Fruit fly (Drosophila melanogaster) whole organism, embryonic: ENCODE results near the gene CG42366.

Experiments
- CG10274 ChIP-seq: fragments of 200-800 bp; sonication (Bioruptor generic); optimal IDR thresholded peaks from 3 replicates; lab custom pipeline; 2017; ENCODE audit warnings: missing biosample characterization, mild to moderate bottlenecking, missing genetic modification characterization
- CG10543 ChIP-seq: fragments of 200-800 bp; sonication (Bioruptor generic); optimal IDR thresholded peaks from 3 replicates; lab custom pipeline; 2017; ENCODE audit warnings: missing biosample characterization, mild to moderate bottlenecking, missing genetic modification characterization, moderate library complexity
- CG10654 ChIP-seq: fragments of 200-800 bp; sonication (Bioruptor generic); optimal IDR thresholded peaks from 2 replicates; lab custom pipeline; 2016; ENCODE audit warnings: missing biosample characterization, missing genetic modification characterization
- CG11560 ChIP-seq: fragments of 200-800 bp; sonication (Bioruptor generic); IDR thresholded peaks from 3 replicates; pipeline ENCODE4 v1.3.6; 2022; ENCODE audit warnings: missing biosample characterization, missing genetic modification characterization
- CG12769 ChIP-seq: fragments of 200-800 bp; sonication (Bioruptor generic); optimal IDR thresholded peaks from 2 replicates; lab custom pipeline; 2019; ENCODE audit warnings: missing biosample characterization, mild to moderate bottlenecking, missing genetic modification characterization, moderate library complexity
- CG12942 ChIP-seq: fragments of 200-800 bp; sonication (Bioruptor generic); optimal IDR thresholded peaks from 3 replicates; lab custom pipeline; 2016; ENCODE audit warnings: missing biosample characterization, missing genetic modification characterization
- CG14667 ChIP-seq: fragments of 200-800 bp; sonication (Bioruptor generic); IDR thresholded peaks from 2 replicates; pipeline ENCODE4 v1.3.6; 2022; ENCODE audit warnings: missing biosample characterization, missing genetic modification characterization
- CG14965 ChIP-seq: fragments of 200-800 bp; sonication (Bioruptor generic); optimal IDR thresholded peaks from 2 replicates; lab custom pipeline; 2016; ENCODE audit warnings: missing biosample characterization, missing genetic modification characterization, borderline replicate concordance
- CG15514 ChIP-seq: fragments of 200-800 bp; sonication (Bioruptor generic); optimal IDR thresholded peaks from 3 replicates; lab custom pipeline; 2017; ENCODE audit warnings: missing biosample characterization, missing genetic modification characterization, mild to moderate bottlenecking, moderate library complexity, missing genetic modification reagents
- CG17359 ChIP-seq: fragments of 200-800 bp; sonication (Bioruptor generic); optimal IDR thresholded peaks from 3 replicates; lab custom pipeline; 2018; ENCODE audit warnings: missing biosample characterization, mild to moderate bottlenecking, missing genetic modification characterization, moderate library complexity
- CG17361 ChIP-seq: fragments of 200-800 bp; sonication (Bioruptor generic); IDR thresholded peaks from 3 replicates; pipeline ENCODE4 v1.3.6; 2022; ENCODE audit warnings: missing biosample characterization, missing genetic modification characterization
- CG17568 ChIP-seq: fragments of 200-800 bp; sonication (Bioruptor generic); optimal IDR thresholded peaks from 2 replicates; lab custom pipeline; 2018; ENCODE audit warnings: missing biosample characterization, mild to moderate bottlenecking, missing genetic modification characterization, moderate library complexity
- CG33557 ChIP-seq: fragments of 200-800 bp; sonication (Bioruptor generic); optimal IDR thresholded peaks from 2 replicates; lab custom pipeline; 2019; ENCODE audit warnings: missing biosample characterization, mild to moderate bottlenecking, missing genetic modification characterization, moderate library complexity
- CG34224 ChIP-seq: fragments of 200-800 bp; sonication (Bioruptor generic); IDR thresholded peaks from 3 replicates; pipeline ENCODE4 v1.3.6; 2022; ENCODE audit warnings: missing biosample characterization, missing genetic modification characterization; ENCODE audit not compliant: partially characterized antibody
- CG3995 ChIP-seq: fragments of 200-800 bp; sonication (Bioruptor generic); optimal IDR thresholded peaks from 3 replicates; lab custom pipeline; 2016; ENCODE audit warnings: missing biosample characterization, missing genetic modification characterization
- CG6254 ChIP-seq: fragments of 200-800 bp; sonication (Bioruptor generic); optimal IDR thresholded peaks from 3 replicates; lab custom pipeline; 2017; ENCODE audit warnings: mild to moderate bottlenecking, missing biosample characterization, missing genetic modification reagents, missing genetic modification characterization
- CG6854 ChIP-seq: fragments of 200-800 bp; sonication (Bioruptor generic); optimal IDR thresholded peaks from 3 replicates; lab custom pipeline; 2017; ENCODE audit warnings: missing biosample characterization, mild to moderate bottlenecking, missing genetic modification characterization
- CG8089 ChIP-seq: fragments of 200-800 bp; sonication (Bioruptor generic); optimal IDR thresholded peaks from 3 replicates; lab custom pipeline; 2016; ENCODE audit warnings: missing biosample characterization, missing genetic modification characterization
- CG8924 ChIP-seq: fragments of 200-800 bp; optimal IDR thresholded peaks from 3 replicates; lab custom pipeline; 2019; ENCODE audit warnings: missing biosample characterization, mild to moderate bottlenecking, missing genetic modification characterization, moderate library complexity
- CG8944 ChIP-seq: fragments of 200-800 bp; sonication (Bioruptor generic); optimal IDR thresholded peaks from 3 replicates; lab custom pipeline; 2016; ENCODE audit warnings: missing biosample characterization, missing genetic modification characterization
- CkIIα-i1 ChIP-seq: fragments of 200-800 bp; sonication (Bioruptor generic); IDR thresholded peaks from 2 replicates; pipeline ENCODE4 v1.3.6; 2022; ENCODE audit warnings: missing biosample characterization, missing genetic modification characterization
- Dad ChIP-seq: fragments of 200-800 bp; sonication (Bioruptor generic); optimal IDR thresholded peaks from 3 replicates; lab custom pipeline; 2016; ENCODE audit warnings: missing biosample characterization, missing genetic modification characterization
- Dfd ChIP-seq, 2 experiments: fragments of >200 bp; optimal IDR thresholded peaks; 2 replicates each; lab custom pipeline; 2017; ENCODE audit warnings: missing biosample characterization in 2 of 2, missing genetic modification characterization in 2 of 2
- Doc3 ChIP-seq: fragments of 200-800 bp; sonication (Bioruptor generic); IDR thresholded peaks from 3 replicates; pipeline ENCODE4 v1.3.6; 2022; ENCODE audit warnings: missing biosample characterization, missing genetic modification characterization; ENCODE audit not compliant: partially characterized antibody
- E2f1 ChIP-seq: fragments of 200-800 bp; sonication (Bioruptor generic); IDR thresholded peaks from 2 replicates; pipeline ENCODE4 v1.3.6; 2022; ENCODE audit warnings: missing biosample characterization, missing genetic modification characterization
- HLH3B ChIP-seq: fragments of 200-800 bp; sonication (Bioruptor generic); IDR thresholded peaks from 2 replicates; pipeline ENCODE4 v1.3.6; 2022; ENCODE audit warnings: missing biosample characterization, missing genetic modification characterization
- HLHmδ ChIP-seq: fragments of 200-800 bp; sonication (Bioruptor generic); optimal IDR thresholded peaks from 2 replicates; lab custom pipeline; 2018; ENCODE audit warnings: missing biosample characterization, mild to moderate bottlenecking, missing genetic modification characterization, moderate library complexity
- Meics ChIP-seq: fragments of 200-800 bp; sonication (Bioruptor generic); optimal IDR thresholded peaks from 2 replicates; lab custom pipeline; 2017; ENCODE audit warnings: missing biosample characterization, mild to moderate bottlenecking, missing genetic modification characterization
- Myb ChIP-seq: fragments of 200-800 bp; sonication (Bioruptor generic); optimal IDR thresholded peaks from 2 replicates; lab custom pipeline; 2016; ENCODE audit warnings: missing biosample characterization, missing genetic modification characterization
- NC2β ChIP-seq: fragments of 200-800 bp; sonication (Bioruptor generic); optimal IDR thresholded peaks from 2 replicates; lab custom pipeline; 2016; ENCODE audit warnings: missing biosample characterization, missing genetic modification characterization
- Poxn ChIP-seq: fragments of 200-800 bp; sonication (Bioruptor generic); IDR thresholded peaks from 2 replicates; pipeline ENCODE4 v1.3.6; 2022; ENCODE audit warnings: missing biosample characterization, missing genetic modification characterization
- TFAM ChIP-seq: fragments of 200-800 bp; sonication (Bioruptor generic); optimal IDR thresholded peaks from 2 replicates; lab custom pipeline; 2017; ENCODE audit warnings: missing biosample characterization, missing genetic modification characterization, inconsistent platforms
- aop ChIP-seq: fragments of 200-800 bp; sonication (Bioruptor generic); IDR thresholded peaks from 2 replicates; pipeline ENCODE4 v1.3.6; 2022; ENCODE audit warnings: missing biosample characterization, missing genetic modification characterization
- ap ChIP-seq: fragments of 200-800 bp; sonication (Bioruptor generic); IDR thresholded peaks from 2 replicates; pipeline ENCODE4 v1.3.6; 2022; ENCODE audit warnings: missing biosample characterization, missing genetic modification characterization
- br ChIP-seq: fragments of >200 bp; optimal IDR thresholded peaks from 2 replicates; lab custom pipeline; 2017
- cato ChIP-seq: fragments of 200-800 bp; sonication (Bioruptor generic); optimal IDR thresholded peaks from 2 replicates; lab custom pipeline; 2016; ENCODE audit warnings: missing biosample characterization, missing genetic modification characterization, borderline replicate concordance
- cwo ChIP-seq: fragments of 200-800 bp; sonication (Bioruptor generic); optimal IDR thresholded peaks from 3 replicates; lab custom pipeline; 2017; ENCODE audit warnings: missing biosample characterization, missing genetic modification characterization, mild to moderate bottlenecking, moderate library complexity, missing genetic modification reagents
- her ChIP-seq: fragments of 200-800 bp; sonication (Bioruptor generic); optimal IDR thresholded peaks from 2 replicates; lab custom pipeline; 2016; ENCODE audit warnings: missing biosample characterization, missing genetic modification characterization
- kay ChIP-seq: fragments of 200-800 bp; sonication (Bioruptor generic); optimal IDR thresholded peaks from 2 replicates; lab custom pipeline; 2016; ENCODE audit warnings: missing biosample characterization, missing genetic modification characterization
- lilli ChIP-seq: fragments of 200-800 bp; sonication (Bioruptor generic); optimal IDR thresholded peaks from 3 replicates; lab custom pipeline; 2016; ENCODE audit warnings: missing biosample characterization, missing genetic modification characterization
- p53 ChIP-seq: fragments of 200-800 bp; sonication (Bioruptor generic); optimal IDR thresholded peaks from 2 replicates; lab custom pipeline; 2016; ENCODE audit warnings: missing biosample characterization, missing genetic modification characterization
- pfk ChIP-seq: fragments of 200-800 bp; sonication (Bioruptor generic); optimal IDR thresholded peaks from 2 replicates; lab custom pipeline; 2018; ENCODE audit warnings: missing biosample characterization, mild to moderate bottlenecking, missing genetic modification characterization, moderate library complexity
- psq ChIP-seq: fragments of 200-800 bp; sonication (Bioruptor generic); optimal IDR thresholded peaks from 2 replicates; lab custom pipeline; 2017; ENCODE audit warnings: missing biosample characterization, missing genetic modification characterization
- sug ChIP-seq: fragments of 200-800 bp; optimal IDR thresholded peaks from 2 replicates; lab custom pipeline; 2019; ENCODE audit warnings: missing biosample characterization, mild to moderate bottlenecking, missing genetic modification characterization, moderate library complexity
- tap ChIP-seq: fragments of 200-800 bp; optimal IDR thresholded peaks from 3 replicates; lab custom pipeline; 2019; ENCODE audit warnings: missing biosample characterization, mild to moderate bottlenecking, missing genetic modification characterization, moderate library complexity
- tll ChIP-seq, 2 experiments: fragments of 200-800 bp in 1 of 2; fragments of >200 bp in 1 of 2; sonication (Bioruptor generic) in 1 of 2; optimal IDR thresholded peaks; 2 replicates each; lab custom pipeline; 2017 to 2019; ENCODE audit warnings: missing biosample characterization in 2 of 2, missing genetic modification characterization in 2 of 2, mild to moderate bottlenecking in 1 of 2, moderate library complexity in 1 of 2
- unc-4 ChIP-seq: fragments of 200-800 bp; sonication (Bioruptor generic); IDR thresholded peaks from 2 replicates; pipeline ENCODE4 v1.3.6; 2022; ENCODE audit warnings: missing biosample characterization, missing genetic modification characterization; ENCODE audit not compliant: partially characterized antibody
- zfh2 ChIP-seq: fragments of 200-800 bp; sonication (Bioruptor generic); optimal IDR thresholded peaks from 2 replicates; lab custom pipeline; 2016; ENCODE audit warnings: missing biosample characterization, missing genetic modification characterization

The CG42366 gene

dm6 chr2L:9918020-9918959, 6.7 kb upstream of the CG42366 start, which contains the start of the genes CG5885 and CG4598 (continued):
- peak; percentile 44 for TF ChIP-seq NC2β (GFP tag; lab: Kevin White, UChicago)
- TF ChIP-seq ap (GFP tag; lab: Robert Waterston, UW) = peak; percentile 66
- no peak for TF ChIP-seq TFAM (GFP tag; lab: Kevin White, UChicago)
- TF ChIP-seq CG12942 (GFP tag; lab: Kevin White, UChicago) = peak; percentile 63
- peak; percentile 59 for TF ChIP-seq E2f1
- peak; percentile 41; the same call in 1 of the 3 replicates for TF ChIP-seq CG11560 (tag; lab: Robert Waterston, UW)
- peak; percentile 42 for TF ChIP-seq psq
- no peak for TF ChIP-seq CG17568 (GFP tag; lab: Kevin White, UChicago)
- peak; percentile 80 for TF ChIP-seq kay (GFP tag; lab: Kevin White, UChicago)
- TF ChIP-seq HLHmδ (GFP tag; lab: Kevin White, UChicago) = no peak
- no peak for TF ChIP-seq her (GFP tag; lab: Kevin White, UChicago)
- peak; percentile 77 for TF ChIP-seq CG17361 (GFP tag; lab: Robert Waterston, UW)
- TF ChIP-seq CG17359 (tag; lab: Kevin White, UChicago) = peak; percentile 49
- no peak for TF ChIP-seq CG14965 (GFP tag; lab: Kevin White, UChicago)
- peak; percentile 70 for TF ChIP-seq sug (tag; lab: Kevin White, UChicago)
- TF ChIP-seq Dfd (GFP tag; optimal IDR thresholded peaks at IDR 0.05; lab: Kevin White, UChicago) = no peak
- TF ChIP-seq CG10543 = peak; percentile 73
- TF ChIP-seq HLH3B (GFP tag; lab: Robert Waterston, UW) = no peak; the same call in 1 of the 2 replicates
- peak; percentile 45 for TF ChIP-seq tap (tag; lab: Kevin White, UChicago)
- peak; percentile 48 for TF ChIP-seq CG33557 (GFP tag; lab: Kevin White, UChicago)
- TF ChIP-seq CG3995 (GFP tag; lab: Kevin White, UChicago) = no peak
- peak; percentile 27; the same call in 1 of the 2 replicates for TF ChIP-seq CG14667 (GFP tag; lab: Robert Waterston, UW)
- TF ChIP-seq aop (GFP tag; lab: Robert Waterston, UW) = no peak
- TF ChIP-seq CG12769 (tag; lab: Kevin White, UChicago) = peak; percentile 20
- TF ChIP-seq cwo = peak; percentile 15
- TF ChIP-seq unc-4 (GFP tag; lab: Robert Waterston, UW) = peak; percentile 80
- TF ChIP-seq Poxn (GFP tag; lab: Robert Waterston, UW) = no peak
- no peak for TF ChIP-seq pfk (GFP tag; lab: Kevin White, UChicago)
- peak; percentile 56 for TF ChIP-seq Meics
- no peak for TF ChIP-seq CG6254 (GFP tag; lab: Kevin White, UChicago)
- TF ChIP-seq tll (GFP tag; optimal IDR thresholded peaks at IDR 0.05; lab: Kevin White, UChicago) = no peak
- peak; percentile 51 for TF ChIP-seq zfh2 (GFP tag; lab: Kevin White, UChicago)
- TF ChIP-seq br (lab: Kevin White, UChicago) = no peak
- peak; percentile 71 for TF ChIP-seq CG8924 (tag; lab: Kevin White, UChicago)
- TF ChIP-seq CkIIα-i1 (GFP tag; lab: Robert Waterston, UW) = no peak
- TF ChIP-seq CG15514 (GFP tag; lab: Kevin White, UChicago) = peak; percentile 64
- peak; percentile 84 for TF ChIP-seq Myb (GFP tag; lab: Kevin White, UChicago)
- TF ChIP-seq CG10654 (GFP tag; lab: Kevin White, UChicago) = peak; percentile 39
- TF ChIP-seq CG8089 = no peak
- TF ChIP-seq CG8944 (GFP tag; lab: Kevin White, UChicago) = peak; percentile 9
- peak; percentile 72; the same call in 2 of the 3 replicates for TF ChIP-seq CG34224 (GFP tag; lab: Robert Waterston, UW)
- TF ChIP-seq lilli (GFP tag; lab: Kevin White, UChicago) = peak; percentile 80
- no peak for TF ChIP-seq p53 (GFP tag; lab: Kevin White, UChicago)
- peak; percentile 35 for TF ChIP-seq CG6854 (GFP tag; lab: Kevin White, UChicago)
- TF ChIP-seq Dad (GFP tag; lab: Kevin White, UChicago) = no peak
- TF ChIP-seq CG10274 (GFP tag; lab: Kevin White, UChicago) = no peak
- peak; percentile 29 for TF ChIP-seq cato (GFP tag; lab: Kevin White, UChicago)
- peak; percentile 59; the same call in 2 of the 3 replicates for TF ChIP-seq Doc3 (GFP tag; lab: Robert Waterston, UW)
